Worm (Caenorhabditis elegans): ENCODE data around the gene unc-58.

DNA sequence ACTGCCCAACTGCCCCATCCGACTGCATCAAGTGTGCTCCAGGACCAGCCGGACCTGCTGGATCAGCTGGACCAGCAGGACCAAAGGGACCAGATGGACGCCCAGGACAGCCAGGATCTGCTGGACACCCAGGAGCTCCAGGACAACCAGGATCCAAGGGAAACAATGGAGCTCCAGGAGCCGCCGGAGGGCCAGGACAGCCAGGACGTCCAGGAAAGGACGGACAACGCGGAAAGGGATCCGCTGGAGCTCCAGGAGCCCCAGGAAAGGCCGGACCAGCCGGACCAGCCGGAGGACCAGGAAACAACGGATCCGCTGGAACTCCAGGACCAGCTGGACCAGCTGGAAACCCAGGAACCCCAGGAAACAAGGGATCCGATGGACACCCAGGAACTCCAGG lies 54.9 kb downstream of the unc-58 start:
- TF ChIP-seq lin-15B (tag; optimal IDR thresholded peaks at IDR 0.05) (no peak), nhr-11 (tag; optimal IDR thresholded peaks at IDR 0.05) (no peak), egl-27 (tag; optimal IDR thresholded peaks at IDR 0.05) (no peak), snpc-4 (tag; optimal IDR thresholded peaks at IDR 0.05) (no peak), lin-39 (tag; optimal IDR thresholded peaks at IDR 0.05) (no peak), nhr-12 (tag; optimal IDR thresholded peaks at IDR 0.05) (no peak), nhr-77 (tag; optimal IDR thresholded peaks at IDR 0.05) (no peak), ama-1 (optimal IDR thresholded peaks at IDR 0.05) (no peak)
